Worm (Caenorhabditis elegans) whole organism, L4/young adult: Measurements from ENCODE around the gene F44F4.9.

Experiments used
- W03F9.2 ChIP-seq: fragments of 150-350 bp; optimal IDR thresholded peaks from 2 replicates; lab custom pipeline; 2014; ENCODE audit warnings: missing biosample characterization, missing genetic modification characterization
- dao-5 ChIP-seq: sonication (generic microtip); optimal IDR thresholded peaks from 2 replicates; lab custom pipeline; 2016; ENCODE audit warnings: missing genotype, missing genetic modification characterization, moderate library complexity, missing compliant biosample characterization
- him-1 ChIP-seq: sonication (generic microtip); optimal IDR thresholded peaks from 2 replicates; lab custom pipeline; 2016; ENCODE audit warnings: missing genotype, missing genetic modification reagents, missing genetic modification characterization, missing compliant biosample characterization

- TF ChIP-seq W03F9.2 (no peak), him-1 (tag; lab: Kevin White, UChicago) (no peak), dao-5 (no peak)
Observed at ce11 chrII:10932305-10932704, 16.7 kb upstream of the F44F4.9 start.
